Worm (Caenorhabditis elegans) whole organism, L2 larva: ENCODE measurements around the gene fbxl-1.

Experiments
- aly-2 ChIP-seq: fragments of 150-350 bp; optimal IDR thresholded peaks from 2 replicates; lab custom pipeline; 2014; ENCODE audit warnings: missing biosample characterization, missing genetic modification characterization
- dmd-4 ChIP-seq: sonication (generic microtip); optimal IDR thresholded peaks from 2 replicates; lab custom pipeline; 2017; ENCODE audit warnings: missing biosample characterization, missing genetic modification characterization
- egl-27 ChIP-seq: sonication (generic microtip); optimal IDR thresholded peaks from 3 replicates; lab custom pipeline; 2017; ENCODE audit warnings: missing biosample characterization, missing genetic modification reagents, missing genetic modification characterization
- elt-1 ChIP-seq: fragments of 150-350 bp; optimal IDR thresholded peaks from 2 replicates; lab custom pipeline; 2014; ENCODE audit warnings: missing biosample characterization, missing genetic modification characterization
- mdl-1 ChIP-seq, 2 experiments: fragments of 150-350 bp in 1 of 2; sonication (generic microtip) in 1 of 2; optimal IDR thresholded peaks; 2 replicates each; lab custom pipeline; 2017; ENCODE audit warnings: missing biosample characterization in 2 of 2, missing genetic modification characterization in 2 of 2
- nhr-25 ChIP-seq: fragments of 150-350 bp; sonication (generic microtip); optimal IDR thresholded peaks from 3 replicates; lab custom pipeline; 2014; ENCODE audit warnings: missing biosample characterization, missing genetic modification characterization
- skn-1 ChIP-seq: sonication (generic microtip); optimal IDR thresholded peaks from 2 replicates; lab custom pipeline; 2017; ENCODE audit warnings: missing biosample characterization, missing genetic modification characterization
- ztf-11 ChIP-seq: sonication (generic microtip); optimal IDR thresholded peaks from 2 replicates; lab custom pipeline; 2017; ENCODE audit warnings: missing biosample characterization, missing genetic modification characterization

ce11 chrIII:8268296-8268695, 40.7 kb downstream of the fbxl-1 start, which contains the start of the genes F09G8.7 and crn-7:
- TF ChIP-seq mdl-1 (tag; optimal IDR thresholded peaks at IDR 0.05; lab: Kevin White, UChicago), result no peak
- no peak for TF ChIP-seq aly-2 (tag; lab: Kevin White, UChicago)
- TF ChIP-seq elt-1, result no peak
- TF ChIP-seq nhr-25 (tag; lab: Kevin White, UChicago), result no peak
- no peak for TF ChIP-seq dmd-4 (tag; lab: Kevin White, UChicago)
- no peak for TF ChIP-seq ztf-11
- TF ChIP-seq egl-27 (tag; lab: Kevin White, UChicago), result no peak
- no peak for TF ChIP-seq skn-1 (tag; lab: Kevin White, UChicago)
